Worm (Caenorhabditis elegans) whole organism, L4 larva: ENCODE measurements around the gene C24B9.3.

Experiments used
- ces-1 ChIP-seq: fragments of 150-350 bp; sonication (generic microtip); optimal IDR thresholded peaks from 4 replicates; lab custom pipeline; 2014; ENCODE audit warnings: missing biosample characterization, missing genetic modification reagents, missing genetic modification characterization
- daf-12 ChIP-seq: fragments of 150-350 bp; optimal IDR thresholded peaks from 2 replicates; lab custom pipeline; 2014; ENCODE audit warnings: missing biosample characterization, missing genetic modification reagents, missing genetic modification characterization
- egl-43 ChIP-seq: fragments of 200-800 bp; sonication (Bioruptor generic); IDR thresholded peaks from 2 replicates; pipeline ENCODE4 v1.3.6; 2022; ENCODE audit warnings: missing genetic modification reagents, missing genetic modification characterization, missing compliant biosample characterization
- nhr-237 ChIP-seq: sonication (generic microtip); optimal IDR thresholded peaks from 2 replicates; lab custom pipeline; 2017; ENCODE audit warnings: missing biosample characterization, missing genetic modification characterization
- pqm-1 ChIP-seq: sonication (generic microtip); optimal IDR thresholded peaks from 2 replicates; lab custom pipeline; 2017; ENCODE audit warnings: missing biosample characterization, missing genetic modification characterization

DNA sequence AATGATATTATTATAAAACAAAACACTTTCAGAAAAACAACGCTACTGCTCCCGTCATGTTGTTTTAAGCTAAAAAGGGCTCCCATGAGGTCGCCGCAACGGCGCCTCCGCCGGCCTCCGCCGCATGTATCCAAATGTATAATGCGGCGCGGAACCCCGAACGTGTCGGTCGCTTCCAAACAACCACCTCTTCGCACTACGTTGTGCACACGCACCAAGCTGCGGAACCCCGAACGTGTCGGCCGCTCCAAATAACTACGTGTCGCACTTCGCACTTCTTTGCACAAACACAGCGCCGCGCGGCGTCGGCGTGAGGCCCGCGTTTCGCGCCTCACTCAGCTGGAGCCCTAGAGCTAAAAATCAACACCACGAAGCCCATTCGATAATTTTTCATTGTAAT lies 5.5 kb upstream of the C24B9.3 start:
- TF ChIP-seq pqm-1 (tag; lab: Kevin White, UChicago) = no peak
- no peak for TF ChIP-seq daf-12 (tag; lab: Kevin White, UChicago)
- TF ChIP-seq nhr-237 = no peak
- TF ChIP-seq egl-43 (GFP tag; lab: Robert Waterston, UW) = no peak
- no peak for TF ChIP-seq ces-1
